Fruit fly (Drosophila melanogaster): ENCODE results near the gene p38c.

p38c gene

DNA sequence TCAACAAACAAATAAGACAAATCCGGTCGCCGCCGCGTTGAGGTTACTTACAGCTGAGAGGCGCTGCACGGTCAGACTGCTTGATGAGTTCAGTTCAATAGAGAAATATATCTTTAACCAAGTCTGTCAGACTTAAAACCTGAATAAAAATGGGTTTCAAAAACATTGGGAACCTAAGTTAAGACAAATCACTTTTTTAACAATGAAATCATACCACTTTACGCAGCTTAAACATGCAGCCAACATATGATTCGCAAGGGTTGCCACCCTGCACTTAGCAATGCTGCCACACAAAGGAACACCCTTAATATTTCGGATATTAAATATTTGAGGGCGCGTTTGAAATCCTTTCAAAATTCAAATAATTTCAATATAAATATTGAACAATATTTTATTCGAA, 38.6 kb upstream of the p38c start, which contains the start of gene CG5515 (continued):
- TF ChIP-seq Elba2 (GFP tag; optimal IDR thresholded peaks at IDR 0.05): no peak
- peak; percentile 67 for TF ChIP-seq caup (GFP tag; optimal IDR thresholded peaks at IDR 0.05; ENCODE audit: severe bottlenecking)
- TF ChIP-seq btn (GFP tag; optimal IDR thresholded peaks at IDR 0.05): no peak
- TF ChIP-seq HHEX (GFP tag; optimal IDR thresholded peaks at IDR 0.05): no peak
- peak; percentile 56 for TF ChIP-seq CG13123 (GFP tag; optimal IDR thresholded peaks at IDR 0.05)
- peak; percentile 75 for TF ChIP-seq CG12769 (tag; optimal IDR thresholded peaks at IDR 0.05)
- TF ChIP-seq CG10462 (GFP tag; optimal IDR thresholded peaks at IDR 0.05): no peak
- TF ChIP-seq odd (GFP tag; optimal IDR thresholded peaks at IDR 0.05): no peak
- TF ChIP-seq gsb-n (tag; optimal IDR thresholded peaks at IDR 0.05): no peak
- TF ChIP-seq pnt (GFP tag; optimal IDR thresholded peaks at IDR 0.05): peak; percentile 68
- peak; percentile 44 for TF ChIP-seq CG3995 (GFP tag; optimal IDR thresholded peaks at IDR 0.05)
- TF ChIP-seq row (GFP tag; IDR thresholded peaks at IDR 0.05): peak; percentile 93
- TF ChIP-seq CG8281 (tag; optimal IDR thresholded peaks at IDR 0.05): no peak
- TF ChIP-seq psq (GFP tag; optimal IDR thresholded peaks at IDR 0.05): peak; percentile 26
- peak; percentile 44; the same call in 1 of the 2 replicates for TF ChIP-seq bowl (GFP tag; IDR thresholded peaks at IDR 0.05)
- no peak for TF ChIP-seq dati (GFP tag; IDR thresholded peaks at IDR 0.05)
- TF ChIP-seq CG11247 (GFP tag; IDR thresholded peaks at IDR 0.05): peak; percentile 78
- peak; percentile 76; the same call in 2 of the 3 replicates for TF ChIP-seq croc (GFP tag; conservative IDR thresholded peaks at IDR 0.05)
- TF ChIP-seq CG30020 (tag; optimal IDR thresholded peaks at IDR 0.05): peak; percentile 55
- peak; percentile 73 for TF ChIP-seq CG9876 (GFP tag; optimal IDR thresholded peaks at IDR 0.05)
- peak; percentile 42; the same call in 1 of the 2 replicates for TF ChIP-seq dimm (GFP tag; IDR thresholded peaks at IDR 0.05)
- peak; percentile 84 for TF ChIP-seq CG32532 (GFP tag; IDR thresholded peaks at IDR 0.05)
- no peak for TF ChIP-seq hth (optimal IDR thresholded peaks at IDR 0.05)
- TF ChIP-seq oc (tag; optimal IDR thresholded peaks at IDR 0.05): peak; percentile 43
- TF ChIP-seq jumu (GFP tag; optimal IDR thresholded peaks at IDR 0.05): peak; percentile 43
- TF ChIP-seq abd-A (tag; optimal IDR thresholded peaks at IDR 0.05): no peak
- TF ChIP-seq CG2120 (GFP tag; optimal IDR thresholded peaks at IDR 0.05): peak; percentile 91
- peak; percentile 32 for TF ChIP-seq BEAF-32 (GFP tag; optimal IDR thresholded peaks at IDR 0.05)
- TF ChIP-seq nau (GFP tag; optimal IDR thresholded peaks at IDR 0.05): no peak
- TF ChIP-seq nom (GFP tag; optimal IDR thresholded peaks at IDR 0.05): no peak
- peak; percentile 93 for TF ChIP-seq ken (GFP tag; IDR thresholded peaks at IDR 0.05)
- peak; percentile 74 for TF ChIP-seq CG33213 (GFP tag; optimal IDR thresholded peaks at IDR 0.05)
- TF ChIP-seq CG5953 (GFP tag; IDR thresholded peaks at IDR 0.05): peak; percentile 79
- peak; percentile 53; the same call in 1 of the 2 replicates for TF ChIP-seq bbx (GFP tag; IDR thresholded peaks at IDR 0.05; ENCODE audit: partially characterized antibody)
- TF ChIP-seq crol (GFP tag; IDR thresholded peaks at IDR 0.05): no peak
- no peak for TF ChIP-seq CG34376 (GFP tag; optimal IDR thresholded peaks at IDR 0.05)
- peak; percentile 86 for TF ChIP-seq Dad (GFP tag; optimal IDR thresholded peaks at IDR 0.05)
- TF ChIP-seq CTCF (GFP tag; optimal IDR thresholded peaks at IDR 0.05): no peak
- peak; percentile 86 for TF ChIP-seq H15 (GFP tag; IDR thresholded peaks at IDR 0.05)
- 0 out of 2 replicates have a peak, but pooled peaks have one; percentile 9 for TF ChIP-seq cas (GFP tag; IDR thresholded peaks at IDR 0.05)
- peak; percentile 5 for TF ChIP-seq Usf (GFP tag; optimal IDR thresholded peaks at IDR 0.05)
- TF ChIP-seq CG1529 (GFP tag; optimal IDR thresholded peaks at IDR 0.05): no peak
- TF ChIP-seq pb (GFP tag; optimal IDR thresholded peaks at IDR 0.05): peak; percentile 50
- peak; percentile 57 for TF ChIP-seq pzg (GFP tag; optimal IDR thresholded peaks at IDR 0.05)
- peak; percentile 81 for TF ChIP-seq tna (GFP tag; IDR thresholded peaks at IDR 0.05; ENCODE audit: partially characterized antibody)
- TF ChIP-seq D19A (tag; optimal IDR thresholded peaks at IDR 0.05): no peak
- peak; percentile 89 for TF ChIP-seq Dbx (GFP tag; IDR thresholded peaks at IDR 0.05)
- TF ChIP-seq CG15601 (tag; optimal IDR thresholded peaks at IDR 0.05): peak; percentile 76
- peak; percentile 87 for TF ChIP-seq CG34224 (GFP tag; IDR thresholded peaks at IDR 0.05; ENCODE audit: partially characterized antibody)
- TF ChIP-seq Max (GFP tag; optimal IDR thresholded peaks at IDR 0.05): peak; percentile 71
- peak; percentile 89 for TF ChIP-seq Ets97D (GFP tag; optimal IDR thresholded peaks at IDR 0.05)
- TF ChIP-seq sima (GFP tag; optimal IDR thresholded peaks at IDR 0.05): no peak

Measured in whole organism, embryonic.